Fruit fly (Drosophila melanogaster) whole organism, embryonic: ENCODE results near the gene CG46458.

Experiments
- Ada2b ChIP-seq: fragments of 200-800 bp; sonication (Bioruptor generic); IDR thresholded peaks from 2 replicates; pipeline ENCODE4 v1.3.6; 2022; ENCODE audit warnings: missing biosample characterization, missing genetic modification characterization
- Blimp-1 ChIP-seq: fragments of 200-800 bp; sonication (Bioruptor generic); optimal IDR thresholded peaks from 3 replicates; lab custom pipeline; 2018; ENCODE audit warnings: missing biosample characterization, missing genetic modification characterization, mild to moderate bottlenecking, moderate library complexity, missing genetic modification reagents
- CG10979 ChIP-seq: fragments of 200-800 bp; sonication (Bioruptor generic); optimal IDR thresholded peaks from 2 replicates; lab custom pipeline; 2018; ENCODE audit warnings: missing biosample characterization, mild to moderate bottlenecking, missing genetic modification characterization, moderate library complexity
- CG12104 ChIP-seq: fragments of 200-800 bp; sonication (Bioruptor generic); optimal IDR thresholded peaks from 3 replicates; lab custom pipeline; 2016; ENCODE audit warnings: missing biosample characterization, missing genetic modification characterization
- CG12391 ChIP-seq: fragments of 200-800 bp; sonication (Bioruptor generic); optimal IDR thresholded peaks from 3 replicates; lab custom pipeline; 2018; ENCODE audit warnings: missing biosample characterization, mild to moderate bottlenecking, missing genetic modification characterization, moderate library complexity
- CG13123 ChIP-seq: fragments of 200-800 bp; sonication (Bioruptor generic); optimal IDR thresholded peaks from 2 replicates; lab custom pipeline; 2016; ENCODE audit warnings: missing biosample characterization, missing genetic modification characterization
- CG15514 ChIP-seq: fragments of 200-800 bp; sonication (Bioruptor generic); optimal IDR thresholded peaks from 3 replicates; lab custom pipeline; 2017; ENCODE audit warnings: missing biosample characterization, missing genetic modification characterization, mild to moderate bottlenecking, moderate library complexity, missing genetic modification reagents
- CG18599 ChIP-seq: fragments of 200-800 bp; sonication (Bioruptor generic); optimal IDR thresholded peaks from 3 replicates; lab custom pipeline; 2017; ENCODE audit warnings: missing biosample characterization, missing genetic modification characterization, mild to moderate bottlenecking, moderate library complexity, missing genetic modification reagents
- CG2202 ChIP-seq: fragments of 200-800 bp; sonication (Bioruptor generic); optimal IDR thresholded peaks from 2 replicates; lab custom pipeline; 2018; ENCODE audit warnings: missing biosample characterization, mild to moderate bottlenecking, missing genetic modification characterization
- CG2875 ChIP-seq: fragments of 200-800 bp; sonication (Bioruptor generic); optimal IDR thresholded peaks from 2 replicates; lab custom pipeline; 2017; ENCODE audit warnings: missing biosample characterization, mild to moderate bottlenecking, missing genetic modification characterization, missing genetic modification reagents
- CG3065 ChIP-seq: fragments of 200-800 bp; sonication (Bioruptor generic); optimal IDR thresholded peaks from 2 replicates; lab custom pipeline; 2016; ENCODE audit warnings: missing biosample characterization, missing genetic modification characterization
- CG31365 ChIP-seq: fragments of 200-800 bp; sonication (Bioruptor generic); optimal IDR thresholded peaks from 2 replicates; lab custom pipeline; 2018; ENCODE audit warnings: missing biosample characterization, mild to moderate bottlenecking, missing genetic modification characterization
- CG34224 ChIP-seq: fragments of 200-800 bp; sonication (Bioruptor generic); IDR thresholded peaks from 3 replicates; pipeline ENCODE4 v1.3.6; 2022; ENCODE audit warnings: missing biosample characterization, missing genetic modification characterization; ENCODE audit not compliant: partially characterized antibody
- CG42726 ChIP-seq: fragments of 200-800 bp; sonication (Bioruptor generic); IDR thresholded peaks from 2 replicates; pipeline ENCODE4 v1.3.6; 2022; ENCODE audit warnings: missing biosample characterization, missing genetic modification characterization; ENCODE audit not compliant: partially characterized antibody
- CG4360 ChIP-seq: fragments of 200-800 bp; sonication (Bioruptor generic); IDR thresholded peaks from 2 replicates; pipeline ENCODE4 v1.3.6; 2022; ENCODE audit warnings: missing biosample characterization, missing genetic modification characterization
- CG5180 ChIP-seq: fragments of 200-800 bp; sonication (Bioruptor generic); optimal IDR thresholded peaks from 3 replicates; lab custom pipeline; 2017; ENCODE audit warnings: missing biosample characterization, missing genetic modification characterization, mild to moderate bottlenecking, moderate library complexity, missing genetic modification reagents
- CG5245 ChIP-seq: fragments of 200-800 bp; sonication (Bioruptor generic); optimal IDR thresholded peaks from 3 replicates; lab custom pipeline; 2016; ENCODE audit warnings: missing biosample characterization, missing genetic modification characterization
- CG5953 ChIP-seq: fragments of 200-800 bp; sonication (Bioruptor generic); IDR thresholded peaks from 2 replicates; pipeline ENCODE4 v1.3.6; 2022; ENCODE audit warnings: missing biosample characterization, missing genetic modification characterization
- CG6654 ChIP-seq: fragments of 200-800 bp; sonication (Bioruptor generic); optimal IDR thresholded peaks from 2 replicates; lab custom pipeline; 2017; ENCODE audit warnings: missing biosample characterization, mild to moderate bottlenecking, missing genetic modification characterization
- CG7372 ChIP-seq: fragments of 200-800 bp; sonication (Bioruptor generic); IDR thresholded peaks from 2 replicates; pipeline ENCODE4 v1.3.6; 2022; ENCODE audit warnings: missing biosample characterization, missing genetic modification characterization
- CG8281 ChIP-seq: fragments of 200-800 bp; sonication (Bioruptor generic); optimal IDR thresholded peaks from 2 replicates; lab custom pipeline; 2018; ENCODE audit warnings: missing biosample characterization, mild to moderate bottlenecking, missing genetic modification characterization, moderate library complexity
- CG8290 ChIP-seq, 3 experiments: fragments of 200-800 bp; sonication (Bioruptor generic); optimal IDR thresholded peaks; 2 replicates each; lab custom pipeline; 2016 to 2019; ENCODE audit warnings: missing biosample characterization in 3 of 3, missing genetic modification characterization in 3 of 3, mild to moderate bottlenecking in 2 of 3, moderate library complexity in 1 of 3
- CG9609 ChIP-seq: fragments of 200-800 bp; sonication (Bioruptor generic); optimal IDR thresholded peaks from 3 replicates; lab custom pipeline; 2016; ENCODE audit warnings: missing biosample characterization, missing genetic modification characterization
- E2f1 ChIP-seq: fragments of 200-800 bp; sonication (Bioruptor generic); IDR thresholded peaks from 2 replicates; pipeline ENCODE4 v1.3.6; 2022; ENCODE audit warnings: missing biosample characterization, missing genetic modification characterization
- Hr3 ChIP-seq: fragments of 200-800 bp; sonication (Bioruptor generic); optimal IDR thresholded peaks from 3 replicates; lab custom pipeline; 2016; ENCODE audit warnings: missing biosample characterization, missing genetic modification characterization
- Hr51 ChIP-seq, 2 experiments: fragments of 200-800 bp; sonication (Bioruptor generic); optimal IDR thresholded peaks; 2 replicates in 1 of 2; 3 replicates in 1 of 2; lab custom pipeline; 2016 to 2018; ENCODE audit warnings: missing biosample characterization in 2 of 2, missing genetic modification characterization in 2 of 2, mild to moderate bottlenecking in 1 of 2, moderate library complexity in 1 of 2
- Mes4 ChIP-seq: fragments of 200-800 bp; sonication (Bioruptor generic); optimal IDR thresholded peaks from 2 replicates; lab custom pipeline; 2016; ENCODE audit warnings: missing biosample characterization, missing genetic modification characterization
- Rx ChIP-seq: fragments of 200-800 bp; sonication (Bioruptor generic); IDR thresholded peaks from 2 replicates; pipeline ENCODE4 v1.3.6; 2022; ENCODE audit warnings: missing biosample characterization, missing genetic modification characterization
- Stat92E ChIP-seq, 3 experiments: fragments of >200 bp in 2 of 3; fragments of 200-800 bp in 1 of 3; sonication (Bioruptor generic) in 1 of 3; optimal IDR thresholded peaks; 2 replicates each; lab custom pipeline; 2017 to 2019; ENCODE audit warnings: missing biosample characterization in 3 of 3, missing genetic modification characterization in 3 of 3, mild to moderate bottlenecking in 1 of 3, moderate library complexity in 1 of 3
- Tbp ChIP-seq: fragments of >200 bp; optimal IDR thresholded peaks from 2 replicates; lab custom pipeline; 2018; ENCODE audit warnings: missing biosample characterization, missing genetic modification characterization
- YL-1 ChIP-seq: fragments of 200-800 bp; sonication (Bioruptor generic); optimal IDR thresholded peaks from 3 replicates; lab custom pipeline; 2017; ENCODE audit warnings: missing biosample characterization, mild to moderate bottlenecking, missing genetic modification characterization
- abd-A ChIP-seq: fragments of 200-800 bp; sonication (Bioruptor generic); optimal IDR thresholded peaks from 3 replicates; lab custom pipeline; 2019; ENCODE audit warnings: missing biosample characterization, mild to moderate bottlenecking, missing genetic modification characterization, moderate library complexity
- amos ChIP-seq: fragments of 200-800 bp; sonication (Bioruptor generic); IDR thresholded peaks from 2 replicates; pipeline ENCODE4 v1.3.6; 2022; ENCODE audit warnings: missing biosample characterization, missing genetic modification characterization; ENCODE audit not compliant: partially characterized antibody
- aop ChIP-seq: fragments of 200-800 bp; sonication (Bioruptor generic); IDR thresholded peaks from 2 replicates; pipeline ENCODE4 v1.3.6; 2022; ENCODE audit warnings: missing biosample characterization, missing genetic modification characterization
- bab2 ChIP-seq: fragments of 200-800 bp; sonication (Bioruptor generic); optimal IDR thresholded peaks from 2 replicates; lab custom pipeline; 2016; ENCODE audit warnings: missing biosample characterization, missing genetic modification characterization
- croc ChIP-seq: fragments of 200-800 bp; sonication (Bioruptor generic); conservative IDR thresholded peaks from 3 replicates; pipeline ENCODE4 v1.3.6; 2022; ENCODE audit warnings: missing biosample characterization, missing genetic modification characterization
- fd102C ChIP-seq: fragments of 200-800 bp; sonication (Bioruptor generic); optimal IDR thresholded peaks from 2 replicates; lab custom pipeline; 2018; ENCODE audit warnings: missing biosample characterization, mild to moderate bottlenecking, missing genetic modification characterization, moderate library complexity
- gro ChIP-seq: fragments of 200-800 bp; sonication (Bioruptor generic); optimal IDR thresholded peaks from 2 replicates; lab custom pipeline; 2016; ENCODE audit warnings: missing biosample characterization, missing genetic modification characterization
- gt ChIP-seq: fragments of 200-800 bp; sonication (Bioruptor generic); IDR thresholded peaks from 2 replicates; pipeline ENCODE4 v1.3.6; 2022; ENCODE audit warnings: missing biosample characterization, missing genetic modification characterization
- lab ChIP-seq: fragments of 200-800 bp; sonication (Bioruptor generic); optimal IDR thresholded peaks from 3 replicates; lab custom pipeline; 2017; ENCODE audit warnings: missing biosample characterization, missing genetic modification characterization, mild to moderate bottlenecking, moderate library complexity, missing genetic modification reagents
- lilli ChIP-seq: fragments of 200-800 bp; sonication (Bioruptor generic); optimal IDR thresholded peaks from 3 replicates; lab custom pipeline; 2016; ENCODE audit warnings: missing biosample characterization, missing genetic modification characterization
- mld ChIP-seq: fragments of 200-800 bp; sonication (Bioruptor generic); IDR thresholded peaks from 3 replicates; pipeline ENCODE4 v1.3.6; 2022; ENCODE audit warnings: missing biosample characterization, missing genetic modification characterization; ENCODE audit not compliant: partially characterized antibody
- peb ChIP-seq: fragments of 200-800 bp; sonication (Bioruptor generic); IDR thresholded peaks from 2 replicates; pipeline ENCODE4 v1.3.6; 2022; ENCODE audit warnings: missing biosample characterization, missing genetic modification characterization
- pros ChIP-seq: fragments of 200-800 bp; sonication (Bioruptor generic); optimal IDR thresholded peaks from 3 replicates; lab custom pipeline; 2019; ENCODE audit warnings: missing biosample characterization, mild to moderate bottlenecking, missing genetic modification characterization, moderate library complexity
- sim ChIP-seq: fragments of 200-800 bp; sonication (Bioruptor generic); IDR thresholded peaks from 2 replicates; pipeline ENCODE4 v1.3.6; 2022; ENCODE audit warnings: missing biosample characterization, missing genetic modification characterization
- tap ChIP-seq: fragments of 200-800 bp; optimal IDR thresholded peaks from 3 replicates; lab custom pipeline; 2019; ENCODE audit warnings: missing biosample characterization, mild to moderate bottlenecking, missing genetic modification characterization, moderate library complexity
- tin ChIP-seq: fragments of 200-800 bp; sonication (Bioruptor generic); optimal IDR thresholded peaks from 3 replicates; lab custom pipeline; 2016; ENCODE audit warnings: missing biosample characterization, missing genetic modification characterization
- tll ChIP-seq, 2 experiments: fragments of 200-800 bp in 1 of 2; fragments of >200 bp in 1 of 2; sonication (Bioruptor generic) in 1 of 2; optimal IDR thresholded peaks; 2 replicates each; lab custom pipeline; 2017 to 2019; ENCODE audit warnings: missing biosample characterization in 2 of 2, missing genetic modification characterization in 2 of 2, mild to moderate bottlenecking in 1 of 2, moderate library complexity in 1 of 2
- twi ChIP-seq: fragments of 200-800 bp; optimal IDR thresholded peaks from 2 replicates; lab custom pipeline; 2019; ENCODE audit warnings: missing biosample characterization, mild to moderate bottlenecking, missing genetic modification characterization, moderate library complexity
- wek ChIP-seq: fragments of 200-800 bp; sonication (Bioruptor generic); optimal IDR thresholded peaks from 3 replicates; lab custom pipeline; 2018; ENCODE audit warnings: missing biosample characterization, mild to moderate bottlenecking, missing genetic modification characterization, moderate library complexity

Gene CG46458

dm6 chr3R:6973305-6973704, 15.1 kb upstream of the CG46458 start (continued):
- TF ChIP-seq abd-A (tag; lab: Kevin White, UChicago) (no peak), mld (GFP tag; lab: Robert Waterston, UW) (no peak), YL-1 (GFP tag; lab: Kevin White, UChicago) (no peak), CG34224 (GFP tag; lab: Robert Waterston, UW) (no peak), Hr3 (GFP tag; lab: Kevin White, UChicago) (no peak), CG8281 (no peak), croc (GFP tag; lab: Robert Waterston, UW) (no peak), gro (GFP tag; lab: Kevin White, UChicago) (no peak), lilli (GFP tag; lab: Kevin White, UChicago) (no peak), CG31365 (peak; percentile 0), gt (no peak), CG4360 (no peak), CG42726 (GFP tag; lab: Robert Waterston, UW) (no peak), Rx (no peak), lab (GFP tag; lab: Kevin White, UChicago) (peak; percentile 35), Tbp (GFP tag; lab: Kevin White, UChicago) (no peak), CG10979 (tag; lab: Kevin White, UChicago) (no peak), amos (no peak), bab2 (no peak), peb (no peak), CG18599 (GFP tag; lab: Kevin White, UChicago) (peak; percentile 37), Stat92E (GFP tag; optimal IDR thresholded peaks at IDR 0.05; lab: Kevin White, UChicago) (no peak), fd102C (GFP tag; lab: Kevin White, UChicago) (peak; percentile 54), CG5953 (GFP tag; lab: Robert Waterston, UW) (no peak), tin (GFP tag; lab: Kevin White, UChicago) (no peak), Blimp-1 (GFP tag; lab: Kevin White, UChicago) (no peak), CG2202 (no peak), CG3065 (GFP tag; lab: Kevin White, UChicago) (no peak), CG5180 (GFP tag; lab: Kevin White, UChicago) (no peak), wek (no peak), CG2875 (GFP tag; lab: Kevin White, UChicago) (no peak), pros (GFP tag; lab: Kevin White, UChicago) (peak; percentile 54), CG6654 (GFP tag; lab: Kevin White, UChicago) (no peak), CG12391 (tag; lab: Kevin White, UChicago) (no peak), CG8290 (GFP tag; optimal IDR thresholded peaks at IDR 0.05; lab: Kevin White, UChicago) (no peak), CG8290 (tag; optimal IDR thresholded peaks at IDR 0.05; lab: Kevin White, UChicago) (no peak), E2f1 (GFP tag; lab: Robert Waterston, UW) (no peak), twi (tag; lab: Kevin White, UChicago) (no peak), CG9609 (no peak), tap (tag; lab: Kevin White, UChicago) (no peak), tll (GFP tag; optimal IDR thresholded peaks at IDR 0.05; lab: Kevin White, UChicago) (no peak), aop (GFP tag; lab: Robert Waterston, UW) (no peak), Ada2b (GFP tag; lab: Robert Waterston, UW) (no peak), CG12104 (GFP tag; lab: Kevin White, UChicago) (no peak), Hr51 (GFP tag; optimal IDR thresholded peaks at IDR 0.05; lab: Kevin White, UChicago) (no peak), CG5245 (GFP tag; lab: Kevin White, UChicago) (peak; percentile 69), CG7372 (GFP tag; lab: Robert Waterston, UW) (no peak), CG13123 (GFP tag; lab: Kevin White, UChicago) (no peak), Mes4 (peak; percentile 21), CG15514 (GFP tag; lab: Kevin White, UChicago) (peak; percentile 36), sim (GFP tag; lab: Robert Waterston, UW) (no peak)
